Worm (Caenorhabditis elegans): ENCODE data around the gene T09A5.15.

ce11 chrII:7863480-7864125, 5.8 kb downstream of the T09A5.15 start:
- TF ChIP-seq pha-4 (tag; optimal IDR thresholded peaks at IDR 0.05) = no peak
- no peak for TF ChIP-seq bed-1 (GFP tag; IDR thresholded peaks at IDR 0.05)
- peak; percentile 41 for TF ChIP-seq him-1 (tag; optimal IDR thresholded peaks at IDR 0.05)
- no peak for TF ChIP-seq cebp-2 (GFP tag; IDR thresholded peaks at IDR 0.05)
- no peak for TF ChIP-seq lsy-27 (tag; optimal IDR thresholded peaks at IDR 0.05; ENCODE audit: borderline replicate concordance, insufficient read depth)
- TF ChIP-seq mes-4 (tag; optimal IDR thresholded peaks at IDR 0.05) = no peak
- TF ChIP-seq fkh-3 (tag; optimal IDR thresholded peaks at IDR 0.05) = no peak
